Worm (Caenorhabditis elegans) whole organism, L4 larva: ENCODE data around the gene suf-1.
A peak's percentile ranks its signal among the peaks of the same experiment; 100 is the strongest.

Experiments used
- D1046.2 ChIP-seq: fragments of 200-800 bp; sonication (Bioruptor generic); IDR thresholded peaks from 2 replicates; pipeline ENCODE4 v1.3.6; 2022; ENCODE audit warnings: missing genetic modification characterization, missing compliant biosample characterization
- F37D6.2 ChIP-seq: sonication (generic microtip); optimal IDR thresholded peaks from 2 replicates; lab custom pipeline; 2016; ENCODE audit warnings: mild to moderate bottlenecking, missing genetic modification characterization, missing compliant biosample characterization
- F49E8.2 ChIP-seq: sonication (generic microtip); optimal IDR thresholded peaks from 2 replicates; lab custom pipeline; 2016; ENCODE audit warnings: missing compliant biosample characterization, mild to moderate bottlenecking, missing genetic modification characterization, borderline replicate concordance
- R02D3.7 ChIP-seq: fragments of 150-350 bp; sonication (generic microtip); optimal IDR thresholded peaks from 3 replicates; lab custom pipeline; 2014; ENCODE audit warnings: missing biosample characterization, missing genetic modification characterization
- Y48G9A.11 ChIP-seq: fragments of 200-800 bp; sonication (Bioruptor generic); IDR thresholded peaks from 2 replicates; pipeline ENCODE4 v1.3.6; 2022; ENCODE audit warnings: missing genetic modification reagents, missing genetic modification characterization, missing compliant biosample characterization
- ZK337.2 ChIP-seq: fragments of 200-800 bp; sonication (Bioruptor generic); IDR thresholded peaks from 2 replicates; pipeline ENCODE4 v1.3.6; 2022; ENCODE audit warnings: missing genetic modification reagents, missing genetic modification characterization, missing compliant biosample characterization
- aha-1 ChIP-seq: fragments of 150-350 bp; peaks from one replicate; lab custom pipeline; 2014; ENCODE audit warnings: missing biosample characterization, missing genetic modification characterization
- ama-1 ChIP-seq: fragments of 150-350 bp; optimal IDR thresholded peaks from 2 replicates; lab custom pipeline; 2014; ENCODE audit warnings: inconsistent platforms, mixed read lengths
- arid-1 ChIP-seq: fragments of 200-800 bp; sonication (Bioruptor generic); conservative IDR thresholded peaks from 2 replicates; pipeline ENCODE4 v1.3.6; 2022; ENCODE audit warnings: missing genetic modification reagents, missing genetic modification characterization, missing compliant biosample characterization
- ceh-28 ChIP-seq: fragments of 150-350 bp; optimal IDR thresholded peaks from 2 replicates; lab custom pipeline; 2014; ENCODE audit warnings: missing biosample characterization, missing genetic modification reagents, missing genetic modification characterization
- ceh-44 ChIP-seq: fragments of 200-800 bp; sonication (Bioruptor generic); IDR thresholded peaks from 2 replicates; pipeline ENCODE4 v1.3.6; 2022; ENCODE audit warnings: missing genetic modification reagents, missing genetic modification characterization, missing compliant biosample characterization
- ceh-82 ChIP-seq: sonication (generic microtip); optimal IDR thresholded peaks from 2 replicates; lab custom pipeline; 2017; ENCODE audit warnings: missing biosample characterization, missing genetic modification characterization
- cey-2 ChIP-seq: sonication (generic microtip); optimal IDR thresholded peaks from 3 replicates; lab custom pipeline; 2017; ENCODE audit warnings: missing genetic modification characterization, mild to moderate bottlenecking, missing compliant biosample characterization, antibody characterized with exemption, borderline replicate concordance; ENCODE audit not compliant: insufficient read depth
- daf-16 ChIP-seq, 3 experiments: sonication (generic microtip); optimal IDR thresholded peaks; 2 replicates each; lab custom pipeline; 2016 to 2017; ENCODE audit warnings: missing genetic modification characterization in 3 of 3, missing genetic modification reagents in 3 of 3, mild to moderate bottlenecking in 2 of 3, missing compliant biosample characterization in 2 of 3, missing biosample characterization in 1 of 3, moderate library complexity in 1 of 3
- duxl-1 ChIP-seq: sonication (generic microtip); optimal IDR thresholded peaks from 2 replicates; lab custom pipeline; 2016; ENCODE audit warnings: mild to moderate bottlenecking, missing genetic modification characterization, moderate library complexity, missing compliant biosample characterization; ENCODE audit not compliant: poor library complexity
- dve-1 ChIP-seq: sonication (generic microtip); optimal IDR thresholded peaks from 2 replicates; lab custom pipeline; 2017; ENCODE audit warnings: antibody characterized with exemption, mild to moderate bottlenecking, missing genetic modification characterization, missing compliant biosample characterization; ENCODE audit not compliant: insufficient read depth
- hif-1 ChIP-seq, 2 experiments: sonication (generic microtip); optimal IDR thresholded peaks; 2 replicates each; lab custom pipeline; 2016 to 2017; ENCODE audit warnings: missing compliant biosample characterization in 2 of 2, missing genetic modification characterization in 2 of 2, missing genetic modification reagents in 2 of 2, missing genotype in 2 of 2, mild to moderate bottlenecking in 1 of 2
- hlh-11 ChIP-seq: fragments of 200-800 bp; sonication (Bioruptor generic); optimal IDR thresholded peaks from 2 replicates; lab custom pipeline; 2018; ENCODE audit warnings: mild to moderate bottlenecking, missing genetic modification characterization, missing compliant biosample characterization
- lim-7 ChIP-seq: fragments of 200-800 bp; sonication (Bioruptor generic); IDR thresholded peaks from 2 replicates; pipeline ENCODE4 v1.3.6; 2022; ENCODE audit warnings: missing genetic modification characterization, missing compliant biosample characterization
- lin-38 ChIP-seq: fragments of 200-800 bp; sonication (Bioruptor generic); IDR thresholded peaks from 2 replicates; pipeline ENCODE4 v1.3.6; 2022; ENCODE audit warnings: missing genetic modification reagents, missing genetic modification characterization, missing compliant biosample characterization
- mdt-29 ChIP-seq: fragments of 200-800 bp; sonication (Bioruptor generic); IDR thresholded peaks from 2 replicates; pipeline ENCODE4 v1.3.6; 2022; ENCODE audit warnings: missing genetic modification reagents, missing genetic modification characterization, missing compliant biosample characterization
- mep-1 ChIP-seq: fragments of 150-350 bp; sonication (generic microtip); optimal IDR thresholded peaks from 3 replicates; lab custom pipeline; 2014; ENCODE audit warnings: missing biosample characterization, missing genetic modification characterization
- nhr-48 ChIP-seq: sonication (generic microtip); optimal IDR thresholded peaks from 2 replicates; lab custom pipeline; 2016; ENCODE audit warnings: mild to moderate bottlenecking, missing genetic modification characterization, missing compliant biosample characterization
- nhr-76 ChIP-seq: fragments of 150-350 bp; optimal IDR thresholded peaks from 2 replicates; lab custom pipeline; 2014; ENCODE audit warnings: missing biosample characterization, missing genetic modification characterization
- nhr-77 ChIP-seq: fragments of 150-350 bp; optimal IDR thresholded peaks from 2 replicates; lab custom pipeline; 2014; ENCODE audit warnings: missing biosample characterization, missing genetic modification characterization
- snpc-1.2 ChIP-seq: fragments of 200-800 bp; sonication (Bioruptor generic); IDR thresholded peaks from 2 replicates; pipeline ENCODE4 v1.3.6; 2022; ENCODE audit warnings: missing genetic modification reagents, missing genetic modification characterization, missing compliant biosample characterization
- tag-97 ChIP-seq: fragments of 200-800 bp; sonication (Bioruptor generic); IDR thresholded peaks from 2 replicates; pipeline ENCODE4 v1.3.6; 2022; ENCODE audit warnings: missing genetic modification characterization, missing compliant biosample characterization
- tra-1 ChIP-seq: fragments of 200-800 bp; sonication (Bioruptor generic); IDR thresholded peaks from 2 replicates; pipeline ENCODE4 v1.3.6; 2022; ENCODE audit warnings: missing genetic modification reagents, missing genetic modification characterization, missing compliant biosample characterization
- unc-130 ChIP-seq: sonication (generic microtip); optimal IDR thresholded peaks from 2 replicates; lab custom pipeline; 2016; ENCODE audit warnings: missing genetic modification reagents, missing genetic modification characterization, missing compliant biosample characterization
- unc-62 ChIP-seq, 3 experiments: fragments of 150-350 bp in 1 of 3; sonication (generic microtip); optimal IDR thresholded peaks in 2 of 3; peaks in 1 of 3; 1 replicate in 1 of 3; 2 replicates in 2 of 3; lab custom pipeline; 2014 to 2017; ENCODE audit warnings: missing biosample characterization in 3 of 3, missing genetic modification characterization in 3 of 3, missing genetic modification reagents in 3 of 3, missing genotype in 1 of 3
- zfp-2 ChIP-seq: sonication (generic microtip); optimal IDR thresholded peaks from 2 replicates; lab custom pipeline; 2016; ENCODE audit warnings: mild to moderate bottlenecking, missing genetic modification characterization, missing compliant biosample characterization
- zfp-3 ChIP-seq: fragments of 200-800 bp; sonication (Bioruptor generic); conservative IDR thresholded peaks from 2 replicates; pipeline ENCODE4 v1.3.6; 2022; ENCODE audit warnings: missing genetic modification reagents, missing genetic modification characterization, missing compliant biosample characterization
- zip-2 ChIP-seq: fragments of 150-350 bp; optimal IDR thresholded peaks from 2 replicates; lab custom pipeline; 2014; ENCODE audit warnings: missing biosample characterization, missing genetic modification characterization

suf-1 gene

ce11 chrII:8569038-8569977, 34.3 kb upstream of the suf-1 start, which contains the start of the genes col-38 and rpl-5 (continued):
- TF ChIP-seq tra-1 (no peak), nhr-77 (tag; lab: Kevin White, UChicago) (peak; percentile 93), R02D3.7 (tag; lab: Kevin White, UChicago) (no peak), F37D6.2 (peak; percentile 49), mep-1 (tag; lab: Kevin White, UChicago) (peak; percentile 92), arid-1 (GFP tag; lab: Robert Waterston, UW) (peak; percentile 60; the same call in 1 of the 2 replicates), nhr-76 (tag; lab: Kevin White, UChicago) (no peak), cey-2 (tag; lab: Kevin White, UChicago) (no peak), tag-97 (GFP tag; lab: Robert Waterston, UW) (no peak), D1046.2 (GFP tag; lab: Robert Waterston, UW) (no peak), ceh-82 (tag; lab: Kevin White, UChicago) (no peak), ZK337.2 (no peak), hlh-11 (tag; lab: Kevin White, UChicago) (peak; percentile 82), unc-130 (GFP tag; lab: Kevin White, UChicago) (peak; percentile 17), hif-1 (tag; optimal IDR thresholded peaks at IDR 0.05; lab: Kevin White, UChicago) (peak in 1 of 2 experiments; percentile 78), zfp-2 (peak; percentile 87), ama-1 (lab: Kevin White, UChicago) (peak; percentile 65), nhr-48 (peak; percentile 55), unc-62 (GFP tag; optimal IDR thresholded peaks at IDR 0.05 in 1 of 2; lab: Kevin White, UChicago) (peak in 1 of 2 experiments; percentile 96), unc-62 (tag; optimal IDR thresholded peaks at IDR 0.05; lab: Kevin White, UChicago) (no peak), aha-1 (tag; lab: Kevin White, UChicago) (peak; percentile 97), ceh-44 (GFP tag; lab: Robert Waterston, UW) (peak; percentile 49; the same call in 1 of the 2 replicates), zfp-3 (GFP tag; lab: Robert Waterston, UW) (0 out of 2 replicates have a peak, but pooled peaks have one; percentile 65), duxl-1 (tag; lab: Kevin White, UChicago) (peak; percentile 53), dve-1 (tag; lab: Kevin White, UChicago) (peak; percentile 90), lim-7 (GFP tag; lab: Robert Waterston, UW) (no peak)
- TF ChIP-seq, all 104 proteins: peak for 44

ce11 chrII:8570977-8571376, 32.7 kb upstream of the suf-1 start, which contains the start of gene bcs-1:
Gene bcs-1 (plus strand): TSS chrII:8571085.
- TF ChIP-seq mdt-29 (GFP tag; lab: Robert Waterston, UW) (no peak), duxl-1 (tag; lab: Kevin White, UChicago) (no peak), lin-38 (peak; percentile 49; the same call in 1 of the 2 replicates), hif-1 (tag; optimal IDR thresholded peaks at IDR 0.05; lab: Kevin White, UChicago) (no peak), daf-16 (GFP tag; optimal IDR thresholded peaks at IDR 0.05; lab: Kevin White, UChicago) (no peak), daf-16 (tag; optimal IDR thresholded peaks at IDR 0.05; lab: Kevin White, UChicago) (peak; percentile 14), F49E8.2 (peak; percentile 39), tra-1 (0 out of 2 replicates have a peak, but pooled peaks have one; percentile 14), ceh-28 (tag; lab: Kevin White, UChicago) (no peak), ceh-44 (GFP tag; lab: Robert Waterston, UW) (no peak), snpc-1.2 (no peak), Y48G9A.11 (GFP tag; lab: Robert Waterston, UW) (0 out of 2 replicates have a peak, but pooled peaks have one; percentile 7)
- TF ChIP-seq, all 104 proteins: peak for 5

- peak; percentile 44 for TF ChIP-seq lin-38
- TF ChIP-seq zip-2 (tag; lab: Kevin White, UChicago): no peak
Observed at ce11 chrII:8573044-8573443, 30.6 kb upstream of the suf-1 start, which contains the start of gene F54C9.7. Gene F54C9.7 (plus strand): TSS chrII:8573344.
